Worm (Caenorhabditis elegans): ENCODE results near the gene K07B1.7.
A peak's percentile ranks its signal among the peaks of the same experiment; 100 is the strongest.

Gene K07B1.7

ce11 chrV:9342965-9343628, 3.7 kb downstream of the K07B1.7 start (continued):
- TF ChIP-seq ekl-4 (GFP tag; IDR thresholded peaks at IDR 0.05): peak; percentile 77
- TF ChIP-seq dpl-1 (GFP tag; optimal IDR thresholded peaks at IDR 0.05): no peak
- TF ChIP-seq cebp-1 (GFP tag; IDR thresholded peaks at IDR 0.05): peak; percentile 49; the same call in 1 of the 2 replicates
- peak; percentile 7 for TF ChIP-seq cebp-1 (tag; optimal IDR thresholded peaks at IDR 0.05)
- TF ChIP-seq madf-10 (tag; optimal IDR thresholded peaks at IDR 0.05): no peak
- peak; percentile 90 for TF ChIP-seq madf-3 (GFP tag; IDR thresholded peaks at IDR 0.05)
- TF ChIP-seq hsf-1 (GFP tag; IDR thresholded peaks at IDR 0.05): peak; percentile 43; the same call in 1 of the 2 replicates
- TF ChIP-seq hmg-1.2 (GFP tag; IDR thresholded peaks at IDR 0.05): peak; percentile 56
- peak; percentile 85 for TF ChIP-seq ama-1 (optimal IDR thresholded peaks at IDR 0.05)
- peak in 1 of 2 experiments; percentile 45 for TF ChIP-seq ama-1 (GFP tag; optimal IDR thresholded peaks at IDR 0.05)
- TF ChIP-seq mxl-1 (tag; optimal IDR thresholded peaks at IDR 0.05): no peak
- peak; percentile 74 for TF ChIP-seq pbrm-1 (GFP tag; IDR thresholded peaks at IDR 0.05)
- TF ChIP-seq Y79H2A.3 (GFP tag; conservative IDR thresholded peaks at IDR 0.05): peak; percentile 91
- TF ChIP-seq ets-4 (GFP tag; optimal IDR thresholded peaks at IDR 0.05): no peak
- peak; percentile 15 for TF ChIP-seq snpc-1.1 (tag; optimal IDR thresholded peaks at IDR 0.05; ENCODE audit: insufficient read depth)
- TF ChIP-seq unc-130 (GFP tag; optimal IDR thresholded peaks at IDR 0.05): no peak
- peak; percentile 33 for TF ChIP-seq attf-6 (GFP tag; IDR thresholded peaks at IDR 0.05)
- TF ChIP-seq lir-1 (GFP tag; conservative IDR thresholded peaks at IDR 0.05): 0 out of 2 replicates have a peak, but pooled peaks have one; percentile 27
- peak; percentile 57; the same call in 1 of the 2 replicates for TF ChIP-seq aptf-3 (GFP tag; IDR thresholded peaks at IDR 0.05)
- TF ChIP-seq F37B4.10 (GFP tag; IDR thresholded peaks at IDR 0.05): 0 out of 2 replicates have a peak, but pooled peaks have one; percentile 30
- 0 out of 2 replicates have a peak, but pooled peaks have one; percentile 7 for TF ChIP-seq egl-18 (GFP tag; IDR thresholded peaks at IDR 0.05)
- peak; percentile 21; the same call in 1 of the 2 replicates for TF ChIP-seq let-526 (GFP tag; IDR thresholded peaks at IDR 0.05)
- TF ChIP-seq ztf-28 (GFP tag; IDR thresholded peaks at IDR 0.05): peak; percentile 59
- peak; percentile 91 for TF ChIP-seq dox-1 (GFP tag; IDR thresholded peaks at IDR 0.05)
- TF ChIP-seq ceh-58 (GFP tag; IDR thresholded peaks at IDR 0.05): peak; percentile 69; the same call in 1 of the 2 replicates
- TF ChIP-seq attf-3 (GFP tag; conservative IDR thresholded peaks at IDR 0.05): 0 out of 2 replicates have a peak, but pooled peaks have one; percentile 40
- peak; percentile 53; the same call in 1 of the 2 replicates for TF ChIP-seq C06A6.2 (GFP tag; conservative IDR thresholded peaks at IDR 0.05)
- TF ChIP-seq F22D6.2 (tag; optimal IDR thresholded peaks at IDR 0.05): no peak
- TF ChIP-seq lsl-1 (GFP tag; optimal IDR thresholded peaks at IDR 0.05): peak; percentile 32
- TF ChIP-seq mes-4 (tag; optimal IDR thresholded peaks at IDR 0.05): no peak

- TF ChIP-seq aptf-2 (GFP tag; conservative IDR thresholded peaks at IDR 0.05) (0 out of 2 replicates have a peak, but pooled peaks have one; percentile 37), lir-1 (GFP tag; conservative IDR thresholded peaks at IDR 0.05) (0 out of 2 replicates have a peak, but pooled peaks have one; percentile 24), ceh-40 (GFP tag; IDR thresholded peaks at IDR 0.05) (0 out of 2 replicates have a peak, but pooled peaks have one; percentile 35), C17E4.6 (GFP tag; IDR thresholded peaks at IDR 0.05) (peak; percentile 93), madf-3 (GFP tag; IDR thresholded peaks at IDR 0.05) (peak; percentile 90), ekl-4 (GFP tag; IDR thresholded peaks at IDR 0.05) (peak; percentile 83), cebp-2 (GFP tag; IDR thresholded peaks at IDR 0.05) (peak; percentile 95), egl-44 (GFP tag; IDR thresholded peaks at IDR 0.05) (0 out of 2 replicates have a peak, but pooled peaks have one; percentile 41), D2030.7 (GFP tag; IDR thresholded peaks at IDR 0.05) (peak; percentile 37), Y56A3A.18 (GFP tag; IDR thresholded peaks at IDR 0.05) (peak; percentile 96), aptf-3 (GFP tag; IDR thresholded peaks at IDR 0.05) (0 out of 2 replicates have a peak, but pooled peaks have one; percentile 58), B0019.2 (GFP tag; conservative IDR thresholded peaks at IDR 0.05) (0 out of 2 replicates have a peak, but pooled peaks have one; percentile 17), K11D2.4 (GFP tag; IDR thresholded peaks at IDR 0.05) (peak; percentile 93), Y53G8AR.9 (GFP tag; conservative IDR thresholded peaks at IDR 0.05) (peak; percentile 97), ceh-58 (GFP tag; IDR thresholded peaks at IDR 0.05) (peak; percentile 65; the same call in 1 of the 2 replicates), Y79H2A.3 (GFP tag; conservative IDR thresholded peaks at IDR 0.05) (peak; percentile 98), rcor-1 (GFP tag; IDR thresholded peaks at IDR 0.05) (peak; percentile 70), madf-6 (GFP tag; IDR thresholded peaks at IDR 0.05) (peak; percentile 70), ceh-100 (GFP tag; IDR thresholded peaks at IDR 0.05) (peak; percentile 59; the same call in 1 of the 2 replicates), ceh-91 (GFP tag; IDR thresholded peaks at IDR 0.05) (peak; percentile 43; the same call in 1 of the 2 replicates), nfya-2 (GFP tag; IDR thresholded peaks at IDR 0.05) (peak; percentile 85; the same call in 1 of the 2 replicates), attf-3 (GFP tag; conservative IDR thresholded peaks at IDR 0.05) (peak; percentile 42; the same call in 1 of the 2 replicates), pbrm-1 (GFP tag; IDR thresholded peaks at IDR 0.05) (peak; percentile 87), Y95B8A.8 (GFP tag; IDR thresholded peaks at IDR 0.05) (peak; percentile 93)
These were observed 4.5 kb downstream of the K07B1.7 start for ce11 chrV:9342282-9342681.

All from whole organism, young adult.